Fruit fly (Drosophila melanogaster) whole organism, larva: Measurements from ENCODE around the gene ND-SGDH.

Experiments used
- noc ChIP-seq: fragments of 200-800 bp; sonication (Bioruptor generic); optimal IDR thresholded peaks from 3 replicates; lab custom pipeline; 2019; ENCODE audit warnings: missing biosample characterization, mild to moderate bottlenecking, missing genetic modification characterization, moderate library complexity

The ND-SGDH gene

dm6 chr3L:12138113-12138899 is at the start of gene ND-SGDH, which contains the start of gene RhoGAP68F:
Gene ND-SGDH, minus strand, starts transcription at chr3L:12138584.
Gene RhoGAP68F, plus strand, starts transcription at chr3L:12138868.
- TF ChIP-seq noc (tag; lab: Kevin White, UChicago), result peak; percentile 72

- no peak for TF ChIP-seq noc (tag; lab: Kevin White, UChicago)
Observed at dm6 chr3L:12185336-12185735, 47.0 kb upstream of the ND-SGDH start.

dm6 chr3L:12184564-12185034 is 46.2 kb upstream of the ND-SGDH start, which contains the start of gene Miox:
Gene Miox, plus strand, starts transcription at chr3L:12184984.
- TF ChIP-seq noc (tag; lab: Kevin White, UChicago), result no peak

DNA sequence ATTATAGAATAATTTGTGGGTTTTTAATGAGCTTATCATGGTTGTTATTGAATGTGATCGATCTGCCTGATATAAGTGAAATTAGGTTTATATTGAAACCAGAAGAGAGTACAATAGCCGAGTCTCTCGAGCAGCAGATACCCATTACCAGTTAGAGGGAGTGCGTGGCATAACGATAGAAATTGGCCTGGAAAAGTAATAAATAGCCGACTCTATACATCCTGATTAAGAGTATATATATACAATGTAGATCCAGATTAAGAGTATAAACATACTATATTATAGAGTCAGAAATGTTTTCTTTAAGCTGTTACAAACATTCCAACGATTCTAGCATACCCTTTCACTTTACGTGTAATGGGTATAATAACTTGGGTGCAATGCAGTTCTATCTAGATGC is 45.6 kb upstream of the ND-SGDH start:
- TF ChIP-seq noc (tag; lab: Kevin White, UChicago), result no peak

dm6 chr3L:12178847-12179437 is 40.6 kb upstream of the ND-SGDH start:
- TF ChIP-seq noc (tag; lab: Kevin White, UChicago), result peak; percentile 21

DNA sequence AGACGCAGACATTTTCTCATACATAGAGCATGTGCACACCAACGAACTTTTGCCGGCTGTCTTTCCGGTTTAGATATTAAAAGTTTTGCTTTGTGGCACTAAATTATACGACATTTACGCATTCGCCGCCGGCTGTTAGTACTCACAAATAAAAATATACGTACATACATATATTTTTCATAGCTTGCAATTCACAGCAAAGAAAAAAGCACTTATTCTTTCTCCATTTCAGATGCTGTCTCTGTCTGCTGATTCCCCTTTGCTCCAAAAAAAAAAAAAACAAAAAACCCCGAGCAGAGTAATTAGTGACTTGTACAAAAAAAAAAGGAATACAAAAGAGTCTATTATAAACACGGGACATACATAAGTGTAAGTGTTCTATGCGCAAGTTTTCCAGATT is 38.9 kb upstream of the ND-SGDH start, which contains the start of gene CAH2:
TSS of gene CAH2 (plus strand) at position 301 of the 400 bp plus-strand sequence.
- no peak for TF ChIP-seq noc (tag; lab: Kevin White, UChicago)

DNA sequence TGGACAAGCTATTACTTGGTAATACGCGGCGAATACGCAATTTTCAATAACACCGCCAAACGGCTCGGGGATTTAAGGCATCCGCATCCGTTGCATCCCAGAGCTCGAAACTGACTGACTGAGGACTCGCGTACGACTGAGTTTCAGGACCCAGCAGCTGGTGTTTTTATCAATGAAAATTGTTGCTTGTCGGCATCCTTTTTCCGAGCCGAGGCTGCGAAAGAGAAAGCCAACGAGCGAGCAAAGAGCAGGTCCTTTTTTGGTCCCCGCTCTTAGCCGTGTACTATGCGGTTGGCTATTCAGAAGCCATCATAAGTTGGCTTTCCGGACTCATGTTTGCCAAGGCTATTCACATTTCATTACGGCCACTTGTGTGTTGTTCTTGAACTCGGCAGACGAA is 37.0 kb upstream of the ND-SGDH start, which contains the start of gene Rh7:
TSS of gene Rh7 (minus strand) at position 101 of the 400 bp plus-strand sequence.
- no peak for TF ChIP-seq noc (tag; lab: Kevin White, UChicago)

- no peak for TF ChIP-seq noc (tag; lab: Kevin White, UChicago)
Observed at dm6 chr3L:12163693-12164092, 25.3 kb upstream of the ND-SGDH start, which contains the start of gene CG9760. Gene CG9760, minus strand, starts transcription at chr3L:12163735.

- TF ChIP-seq noc (tag; lab: Kevin White, UChicago), result no peak
Observed at dm6 chr3L:12163082-12163481, 24.7 kb upstream of the ND-SGDH start.

dm6 chr3L:12162156-12162682 is 23.8 kb upstream of the ND-SGDH start:
- no peak for TF ChIP-seq noc (tag; lab: Kevin White, UChicago)

DNA sequence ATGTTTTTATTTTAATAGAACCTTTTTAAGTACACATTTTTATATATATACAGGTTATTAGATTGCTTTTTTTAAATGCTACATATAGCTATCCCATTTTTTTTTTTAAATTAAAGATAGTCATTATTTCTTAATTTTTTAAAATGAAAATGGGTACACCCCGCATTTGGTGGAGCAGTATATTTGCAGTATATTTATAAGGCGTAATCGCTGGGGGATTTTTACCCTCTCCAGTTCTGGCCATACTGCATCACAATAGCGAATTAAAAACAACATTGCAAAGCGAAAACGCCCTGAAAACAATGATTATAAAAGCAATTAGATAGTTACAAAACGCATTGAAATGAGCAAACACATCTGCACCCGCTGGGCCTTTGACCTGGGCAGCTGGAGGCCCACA is 10.6 kb upstream of the ND-SGDH start, which contains the start of gene CG32099:
TSS of gene CG32099 (plus strand) at position 250 of the 400 bp plus-strand sequence.
- TF ChIP-seq noc (tag; lab: Kevin White, UChicago), result no peak

- TF ChIP-seq noc (tag; lab: Kevin White, UChicago), result no peak
Observed at dm6 chr3L:12146970-12147369, 8.6 kb upstream of the ND-SGDH start.

DNA sequence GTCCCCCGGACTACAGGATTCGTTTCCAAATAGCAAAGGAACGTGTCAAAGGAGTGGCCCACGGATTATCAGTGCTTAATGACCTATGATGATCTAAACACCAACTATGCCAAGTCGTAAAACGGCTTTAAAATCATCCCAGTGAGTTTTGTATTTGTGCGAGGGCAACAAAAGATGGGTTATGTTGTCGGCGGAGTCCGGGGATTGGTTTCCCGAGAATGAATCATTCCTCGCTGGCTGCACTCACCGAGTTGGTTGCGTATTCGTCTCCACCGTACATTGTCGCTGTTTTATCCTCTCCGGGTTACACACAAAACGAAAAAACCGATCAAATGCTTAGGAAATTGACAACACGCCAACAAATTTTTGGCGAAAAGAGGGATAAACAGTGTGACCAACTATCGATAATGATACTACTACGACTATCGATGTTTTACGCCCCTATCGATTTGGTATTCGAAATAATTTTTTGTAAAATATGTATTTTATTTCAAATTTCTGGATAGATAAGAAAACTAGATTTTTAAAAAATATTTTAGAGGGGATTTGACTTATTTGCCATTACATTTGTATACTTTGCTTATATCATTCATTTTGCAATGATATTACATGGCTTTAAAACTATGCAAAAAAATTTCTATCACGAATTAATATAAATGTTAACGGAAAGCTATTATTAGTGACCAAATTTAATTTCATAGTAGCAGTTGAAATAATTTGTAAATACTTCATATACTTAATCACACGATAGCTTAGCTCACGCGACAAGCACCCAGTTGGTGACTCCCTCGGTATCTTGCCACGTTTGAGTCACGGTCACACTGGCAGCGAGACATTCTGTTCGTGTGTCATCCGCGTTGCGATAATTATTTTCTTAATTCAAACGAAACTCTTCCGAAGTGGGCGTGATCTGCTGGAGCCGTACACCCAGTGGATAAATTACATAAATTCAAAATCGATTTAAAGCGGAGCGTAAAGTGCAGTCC is 7.6 kb upstream of the ND-SGDH start, which contains the start of the genes eIF3l and Nrx-IV:
TSS of gene eIF3l (minus strand) at position 389 of the 986 bp plus-strand sequence.
TSS of gene Nrx-IV (plus strand) at position 811 of the 986 bp plus-strand sequence.
- TF ChIP-seq noc (tag; lab: Kevin White, UChicago), result no peak

- TF ChIP-seq noc (tag; lab: Kevin White, UChicago), result peak; percentile 75
Observed at dm6 chr3L:12139232-12139698, 881 bp upstream of the ND-SGDH start.
